Worm (Caenorhabditis elegans) whole organism, early embryonic: ENCODE results near the gene ciao-2B.

ENCODE experiments used
- B0310.2 ChIP-seq: sonication (generic microtip); optimal IDR thresholded peaks from 2 replicates; lab custom pipeline; 2016; ENCODE audit warnings: mild to moderate bottlenecking, missing genetic modification characterization, missing compliant biosample characterization
- F13C5.2 ChIP-seq: sonication (generic microtip); optimal IDR thresholded peaks from 2 replicates; lab custom pipeline; 2017; ENCODE audit warnings: mild to moderate bottlenecking, missing genetic modification characterization, inconsistent platforms, missing compliant biosample characterization
- ama-1 ChIP-seq: fragments of 150-350 bp; optimal IDR thresholded peaks from 2 replicates; lab custom pipeline; 2014
- ceh-13 ChIP-seq: fragments of 200-800 bp; sonication (Bioruptor generic); optimal IDR thresholded peaks from 2 replicates; lab custom pipeline; 2018; ENCODE audit warnings: mild to moderate bottlenecking, missing genetic modification characterization, missing compliant biosample characterization
- ets-7 ChIP-seq: sonication (generic microtip); optimal IDR thresholded peaks from 2 replicates; lab custom pipeline; 2016; ENCODE audit warnings: missing genotype, missing genetic modification characterization, missing compliant biosample characterization
- flt-1 ChIP-seq: fragments of 200-800 bp; sonication (Bioruptor generic); IDR thresholded peaks from 2 replicates; pipeline ENCODE4 v1.3.6; 2022; ENCODE audit warnings: missing genetic modification characterization, missing compliant biosample characterization
- hnd-1 ChIP-seq: sonication (generic microtip); optimal IDR thresholded peaks from 2 replicates; lab custom pipeline; 2016; ENCODE audit warnings: missing genetic modification characterization, missing compliant biosample characterization
- scrt-1 ChIP-seq: fragments of 200-800 bp; sonication (Bioruptor generic); IDR thresholded peaks from 2 replicates; pipeline ENCODE4 v1.3.6; 2022; ENCODE audit warnings: missing genetic modification characterization, missing compliant biosample characterization
- tbx-11 ChIP-seq: fragments of 200-800 bp; sonication (Bioruptor generic); IDR thresholded peaks from 2 replicates; pipeline ENCODE4 v1.3.6; 2022; ENCODE audit warnings: missing genetic modification characterization, missing compliant biosample characterization
- tbx-37 ChIP-seq: fragments of 200-800 bp; sonication (Bioruptor generic); conservative IDR thresholded peaks from 2 replicates; pipeline ENCODE4 v1.3.6; 2022; ENCODE audit warnings: missing genetic modification reagents, missing genetic modification characterization, missing compliant biosample characterization

DNA sequence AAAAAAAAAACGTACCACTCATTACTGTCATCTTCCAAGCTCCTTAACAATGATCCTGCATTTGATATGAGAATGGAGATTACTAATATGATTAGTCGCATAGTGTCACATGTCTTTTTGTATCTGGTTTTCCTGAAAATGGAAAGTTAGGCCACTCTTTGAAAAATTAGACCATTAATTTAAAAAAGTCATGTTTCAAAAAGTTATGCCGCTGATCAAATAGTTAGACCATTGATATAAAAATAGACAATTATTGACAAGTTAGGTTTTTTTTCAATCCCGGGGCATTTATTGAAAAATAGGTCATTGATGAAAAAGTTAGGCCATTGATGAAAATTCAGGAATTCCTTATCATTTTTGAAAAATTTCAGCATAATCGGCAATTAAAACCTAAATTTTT lies 44.7 kb upstream of the ciao-2B start, which contains the start of gene acc-4:
- TF ChIP-seq tbx-37: no peak
- no peak for TF ChIP-seq ama-1
- no peak for TF ChIP-seq F13C5.2 (tag; lab: Kevin White, UChicago)
- no peak for TF ChIP-seq hnd-1 (tag; lab: Kevin White, UChicago)
- no peak for TF ChIP-seq B0310.2
- no peak for TF ChIP-seq flt-1
- no peak for TF ChIP-seq ceh-13 (GFP tag; lab: Kevin White, UChicago)
- no peak for TF ChIP-seq scrt-1 (GFP tag; lab: Robert Waterston, UW)
- no peak for TF ChIP-seq ets-7 (tag; lab: Kevin White, UChicago)
- no peak for TF ChIP-seq tbx-11 (GFP tag; lab: Robert Waterston, UW)
